Fruit fly (Drosophila melanogaster): ENCODE data around the gene CG2924.

Gene CG2924

DNA sequence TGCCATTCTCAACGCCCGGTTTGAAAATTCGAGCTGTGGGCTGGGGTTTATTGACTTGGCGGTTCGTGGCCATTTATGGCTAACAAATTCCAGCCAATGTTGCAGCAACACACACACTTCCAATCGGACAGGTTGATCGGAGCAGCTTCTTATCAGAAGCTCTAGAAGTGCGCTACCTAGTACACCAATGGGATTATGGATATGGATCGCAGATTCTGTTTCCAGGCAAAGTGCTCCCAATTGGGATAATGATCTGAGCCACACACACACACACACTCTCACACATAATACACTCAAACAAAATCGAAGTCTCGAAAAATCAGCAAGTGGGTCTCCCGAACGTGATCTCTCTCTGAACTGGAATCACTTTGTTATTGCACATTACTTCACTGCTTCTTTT is 49.0 kb downstream of the CG2924 start:
- no peak for TF ChIP-seq CG8159 (tag; optimal IDR thresholded peaks at IDR 0.05)
- TF ChIP-seq CG4496 (GFP tag; IDR thresholded peaks at IDR 0.05) = no peak
- no peak for TF ChIP-seq CG17806 (tag; optimal IDR thresholded peaks at IDR 0.05)
- TF ChIP-seq Snoo (tag; optimal IDR thresholded peaks at IDR 0.05) = no peak
- TF ChIP-seq Pif1A (GFP tag; optimal IDR thresholded peaks at IDR 0.05) = no peak
- TF ChIP-seq rn (GFP tag; IDR thresholded peaks at IDR 0.05) = no peak
- no peak for TF ChIP-seq gl (tag; optimal IDR thresholded peaks at IDR 0.05)

DNA sequence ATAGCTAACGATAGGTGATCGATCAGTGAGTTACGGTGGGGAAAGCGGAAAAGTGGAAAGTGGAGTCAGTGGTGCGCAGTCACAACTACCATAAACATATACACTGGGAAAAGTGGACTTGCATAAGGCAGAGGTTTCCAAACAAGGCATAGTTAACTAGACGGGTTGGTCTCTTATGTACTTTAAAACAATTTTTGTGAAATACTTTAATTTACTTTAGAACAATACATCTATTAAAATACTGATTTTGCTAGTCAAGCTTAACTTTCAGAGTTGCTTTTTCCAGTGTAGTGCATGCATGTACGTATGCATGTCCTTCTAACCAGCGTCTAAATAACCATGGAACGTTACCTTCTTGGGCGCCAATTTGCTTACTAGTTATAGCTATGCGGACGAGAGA is 50.7 kb downstream of the CG2924 start:
- TF ChIP-seq CG8159 (tag; optimal IDR thresholded peaks at IDR 0.05) (peak; percentile 13), CG10348 (GFP tag; IDR thresholded peaks at IDR 0.05) (no peak), CG12605 (GFP tag; IDR thresholded peaks at IDR 0.05) (no peak), CG15710 (tag; optimal IDR thresholded peaks at IDR 0.05) (no peak), gl (tag; optimal IDR thresholded peaks at IDR 0.05) (no peak), CG8301 (tag; optimal IDR thresholded peaks at IDR 0.05) (peak; percentile 57), fd96Ca (GFP tag; IDR thresholded peaks at IDR 0.05) (peak; percentile 44; the same call in 2 of the 3 replicates), CG13204 (GFP tag; optimal IDR thresholded peaks at IDR 0.05) (no peak), CG9948 (tag; optimal IDR thresholded peaks at IDR 0.05) (peak; percentile 20), CG17806 (tag; optimal IDR thresholded peaks at IDR 0.05) (peak; percentile 21), Pif1A (GFP tag; optimal IDR thresholded peaks at IDR 0.05) (peak; percentile 41), CG4496 (GFP tag; IDR thresholded peaks at IDR 0.05) (peak; percentile 56; the same call in 1 of the 3 replicates), EcR (GFP tag; optimal IDR thresholded peaks at IDR 0.05) (no peak), Snoo (tag; optimal IDR thresholded peaks at IDR 0.05) (no peak), D1 (tag; optimal IDR thresholded peaks at IDR 0.05) (no peak), CG32121 (GFP tag; IDR thresholded peaks at IDR 0.05) (no peak), CG14655 (GFP tag; optimal IDR thresholded peaks at IDR 0.05) (peak; percentile 50), Ets98B (GFP tag; IDR thresholded peaks at IDR 0.05) (peak; percentile 56; the same call in 1 of the 2 replicates), rn (GFP tag; IDR thresholded peaks at IDR 0.05) (no peak), CG34367 (tag; optimal IDR thresholded peaks at IDR 0.05) (no peak), Pif1B (GFP tag; optimal IDR thresholded peaks at IDR 0.05) (no peak)

DNA sequence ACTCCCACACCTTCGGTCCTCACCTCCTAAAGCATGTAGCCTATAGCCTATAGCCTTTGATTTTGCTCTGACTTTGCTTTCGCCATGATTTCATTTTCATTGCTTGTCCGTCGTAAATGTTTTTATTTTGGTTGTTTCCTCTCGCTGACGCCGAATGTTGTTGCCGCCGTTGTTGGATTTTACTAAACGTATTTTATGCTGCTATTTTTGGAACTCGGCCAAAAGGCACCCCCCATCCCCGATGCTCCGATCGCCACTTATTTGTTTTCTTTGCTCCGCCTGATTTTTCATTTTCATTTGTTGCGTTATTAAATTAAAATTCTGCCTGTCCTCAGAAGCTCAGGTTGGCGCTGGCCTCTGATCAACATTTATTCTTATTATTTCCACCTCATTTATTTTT is 51.3 kb downstream of the CG2924 start:
- TF ChIP-seq D1 (tag; optimal IDR thresholded peaks at IDR 0.05) (no peak), CG10348 (GFP tag; IDR thresholded peaks at IDR 0.05) (no peak), Pif1A (GFP tag; optimal IDR thresholded peaks at IDR 0.05) (no peak), Ets98B (GFP tag; IDR thresholded peaks at IDR 0.05) (no peak)

DNA sequence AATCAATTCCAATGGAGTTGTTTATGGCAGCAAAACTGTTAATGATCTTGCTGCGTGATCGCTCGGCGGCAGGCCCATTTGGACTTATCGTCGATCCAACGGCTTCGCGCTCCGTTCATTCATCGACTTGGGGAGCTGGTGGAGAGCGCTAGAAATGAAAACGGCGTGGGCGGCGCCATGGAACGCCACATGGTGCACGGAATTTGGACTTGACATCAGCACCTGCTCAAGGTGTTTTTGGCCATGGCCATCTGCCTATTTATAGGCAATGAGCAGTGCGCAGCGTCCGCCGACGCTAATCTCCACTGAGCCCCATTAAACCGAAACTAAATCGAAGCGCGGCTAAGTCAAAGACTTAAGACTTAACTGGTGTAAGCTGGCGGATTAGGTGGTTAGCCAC is 52.1 kb downstream of the CG2924 start:
- no peak for TF ChIP-seq CG13204 (GFP tag; optimal IDR thresholded peaks at IDR 0.05)
